1 worm cellular context compared by ENCODE assay signal in the genomic region with DNA sequence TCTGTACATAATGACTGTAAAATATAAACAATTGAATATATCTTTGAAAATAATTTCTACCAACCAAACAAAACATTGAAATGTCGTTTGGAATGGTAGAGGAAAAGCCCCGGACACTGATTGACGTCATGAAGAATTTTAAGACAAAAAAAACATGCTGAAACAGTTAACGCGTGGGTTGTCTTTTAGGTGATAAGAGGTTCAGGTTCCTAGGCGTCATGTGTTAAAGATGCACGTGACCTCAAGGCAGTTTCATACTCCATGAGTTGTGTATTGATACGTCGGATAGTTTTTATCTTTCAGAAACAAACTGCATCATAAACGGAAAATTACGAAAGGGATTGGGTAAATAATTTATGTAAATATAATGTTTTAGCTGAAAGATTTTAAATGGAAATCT.
TF ChIP-seq lines count a peak whose summit lies in the region.

No protein-coding gene starts in this region.

TF ChIP-seq in whole organism, L4 larva, 104 proteins besides CTCF, POLR2A, EP300 and RAD21 (continued from another document):
- no peak for TF ChIP-seq F10B5.3 (tag; optimal IDR thresholded peaks at IDR 0.05; lab: Kevin White, UChicago)
- no peak for TF ChIP-seq hif-1 (tag; optimal IDR thresholded peaks at IDR 0.05; lab: Kevin White, UChicago)
- no peak for TF ChIP-seq fos-1 (tag; optimal IDR thresholded peaks at IDR 0.05; lab: Kevin White, UChicago)
- no peak for TF ChIP-seq T20F7.1 (GFP tag; optimal IDR thresholded peaks at IDR 0.05; lab: Kevin White, UChicago)
